Fruit fly (Drosophila melanogaster) whole organism, embryonic: ENCODE results near the gene CG11882.

Experiments
- Atf-2 ChIP-seq: fragments of 200-800 bp; sonication (Bioruptor generic); optimal IDR thresholded peaks from 2 replicates; lab custom pipeline; 2016; ENCODE audit warnings: missing biosample characterization, missing genetic modification characterization
- B-H1 ChIP-seq: fragments of 200-800 bp; sonication (Bioruptor generic); IDR thresholded peaks from 3 replicates; pipeline ENCODE4 v1.3.6; 2022; ENCODE audit warnings: missing biosample characterization, missing genetic modification characterization
- CG10147 ChIP-seq: fragments of 200-800 bp; sonication (Bioruptor generic); optimal IDR thresholded peaks from 2 replicates; lab custom pipeline; 2019; ENCODE audit warnings: missing biosample characterization, mild to moderate bottlenecking, missing genetic modification characterization, moderate library complexity
- CG10267 ChIP-seq: fragments of 200-800 bp; sonication (Bioruptor generic); optimal IDR thresholded peaks from 2 replicates; lab custom pipeline; 2018; ENCODE audit warnings: missing biosample characterization, mild to moderate bottlenecking, missing genetic modification characterization, moderate library complexity
- CG11696 ChIP-seq: fragments of 200-800 bp; sonication (Bioruptor generic); IDR thresholded peaks from 2 replicates; pipeline ENCODE4 v1.3.6; 2022; ENCODE audit warnings: missing biosample characterization, missing genetic modification characterization
- CG13287 ChIP-seq: fragments of 200-800 bp; sonication (Bioruptor generic); IDR thresholded peaks from 2 replicates; pipeline ENCODE4 v1.3.6; 2022; ENCODE audit warnings: missing biosample characterization, missing genetic modification characterization; ENCODE audit not compliant: partially characterized antibody
- CG14860 ChIP-seq: fragments of 200-800 bp; sonication (Bioruptor generic); IDR thresholded peaks from 3 replicates; pipeline ENCODE4 v1.3.6; 2022; ENCODE audit warnings: missing biosample characterization, missing genetic modification characterization; ENCODE audit not compliant: partially characterized antibody
- CG15011 ChIP-seq: fragments of 200-800 bp; sonication (Bioruptor generic); optimal IDR thresholded peaks from 3 replicates; lab custom pipeline; 2018; ENCODE audit warnings: missing biosample characterization, mild to moderate bottlenecking, missing genetic modification characterization
- CG16813 ChIP-seq: fragments of 200-800 bp; sonication (Bioruptor generic); IDR thresholded peaks from 3 replicates; pipeline ENCODE4 v1.3.6; 2022; ENCODE audit warnings: missing biosample characterization, missing genetic modification characterization; ENCODE audit not compliant: partially characterized antibody
- CG17359 ChIP-seq: fragments of 200-800 bp; sonication (Bioruptor generic); optimal IDR thresholded peaks from 3 replicates; lab custom pipeline; 2018; ENCODE audit warnings: missing biosample characterization, mild to moderate bottlenecking, missing genetic modification characterization, moderate library complexity
- CG17802 ChIP-seq: fragments of 200-800 bp; sonication (Bioruptor generic); optimal IDR thresholded peaks from 2 replicates; lab custom pipeline; 2018; ENCODE audit warnings: missing biosample characterization, mild to moderate bottlenecking, missing genetic modification characterization, moderate library complexity
- CG2875 ChIP-seq: fragments of 200-800 bp; sonication (Bioruptor generic); optimal IDR thresholded peaks from 2 replicates; lab custom pipeline; 2017; ENCODE audit warnings: missing biosample characterization, mild to moderate bottlenecking, missing genetic modification characterization, missing genetic modification reagents
- CG32772 ChIP-seq: fragments of 200-800 bp; sonication (Bioruptor generic); IDR thresholded peaks from 2 replicates; pipeline ENCODE4 v1.3.6; 2022; ENCODE audit warnings: missing biosample characterization, missing genetic modification characterization
- CG34376 ChIP-seq: fragments of 200-800 bp; sonication (Bioruptor generic); optimal IDR thresholded peaks from 2 replicates; lab custom pipeline; 2018; ENCODE audit warnings: missing biosample characterization, mild to moderate bottlenecking, missing genetic modification characterization
- CG4328 ChIP-seq: fragments of 200-800 bp; sonication (Bioruptor generic); optimal IDR thresholded peaks from 3 replicates; lab custom pipeline; 2017; ENCODE audit warnings: missing biosample characterization, missing genetic modification reagents, missing genetic modification characterization
- CG5180 ChIP-seq: fragments of 200-800 bp; sonication (Bioruptor generic); optimal IDR thresholded peaks from 3 replicates; lab custom pipeline; 2017; ENCODE audit warnings: missing biosample characterization, missing genetic modification characterization, mild to moderate bottlenecking, moderate library complexity, missing genetic modification reagents
- CG6765 ChIP-seq: fragments of 200-800 bp; sonication (Bioruptor generic); optimal IDR thresholded peaks from 3 replicates; lab custom pipeline; 2017; ENCODE audit warnings: missing biosample characterization, mild to moderate bottlenecking, missing genetic modification characterization
- CG6791 ChIP-seq: fragments of 200-800 bp; sonication (Bioruptor generic); IDR thresholded peaks from 3 replicates; pipeline ENCODE4 v1.3.6; 2022; ENCODE audit warnings: missing biosample characterization, missing genetic modification characterization; ENCODE audit not compliant: partially characterized antibody
- CG7372 ChIP-seq: fragments of 200-800 bp; sonication (Bioruptor generic); IDR thresholded peaks from 2 replicates; pipeline ENCODE4 v1.3.6; 2022; ENCODE audit warnings: missing biosample characterization, missing genetic modification characterization
- CG7745 ChIP-seq: fragments of 200-800 bp; sonication (Bioruptor generic); optimal IDR thresholded peaks from 2 replicates; lab custom pipeline; 2018; ENCODE audit warnings: missing biosample characterization, mild to moderate bottlenecking, missing genetic modification characterization, moderate library complexity
- CG7928 ChIP-seq: fragments of 200-800 bp; sonication (Bioruptor generic); optimal IDR thresholded peaks from 2 replicates; lab custom pipeline; 2017; ENCODE audit warnings: missing biosample characterization, mild to moderate bottlenecking, missing genetic modification characterization
- CG9797 ChIP-seq: fragments of 200-800 bp; sonication (Bioruptor generic); optimal IDR thresholded peaks from 3 replicates; lab custom pipeline; 2018; ENCODE audit warnings: missing biosample characterization, mild to moderate bottlenecking, missing genetic modification characterization
- Dll ChIP-seq: fragments of 200-800 bp; sonication (Bioruptor generic); IDR thresholded peaks from 4 replicates; pipeline ENCODE4 v1.3.6; 2022; ENCODE audit warnings: missing biosample characterization, missing genetic modification characterization; ENCODE audit not compliant: partially characterized antibody
- Doc2 ChIP-seq: fragments of 200-800 bp; sonication (Bioruptor generic); IDR thresholded peaks from 2 replicates; pipeline ENCODE4 v1.3.6; 2022; ENCODE audit warnings: missing biosample characterization, missing genetic modification characterization
- Ets65A ChIP-seq: fragments of 200-800 bp; sonication (Bioruptor generic); peaks from one replicate; lab custom pipeline; 2016; ENCODE audit warnings: missing biosample characterization, missing genetic modification characterization
- GATAe ChIP-seq: fragments of 200-800 bp; sonication (Bioruptor generic); conservative IDR thresholded peaks from 2 replicates; pipeline ENCODE4 v1.3.6; 2022; ENCODE audit warnings: missing biosample characterization, missing genetic modification characterization
- H2.0 ChIP-seq: fragments of 200-800 bp; sonication (Bioruptor generic); IDR thresholded peaks from 2 replicates; pipeline ENCODE4 v1.3.6; 2022; ENCODE audit warnings: missing biosample characterization, missing genetic modification characterization
- Hr39 ChIP-seq: fragments of >200 bp; optimal IDR thresholded peaks from 2 replicates; lab custom pipeline; 2017
- Hsf ChIP-seq: fragments of 200-800 bp; sonication (Bioruptor generic); optimal IDR thresholded peaks from 3 replicates; lab custom pipeline; 2016; ENCODE audit warnings: missing biosample characterization, missing genetic modification characterization
- Jarid2 ChIP-seq: fragments of 200-800 bp; sonication (Bioruptor generic); optimal IDR thresholded peaks from 3 replicates; lab custom pipeline; 2017; ENCODE audit warnings: mild to moderate bottlenecking, missing biosample characterization, missing genetic modification reagents, missing genetic modification characterization
- Lhr ChIP-seq: fragments of 200-800 bp; sonication (Bioruptor generic); optimal IDR thresholded peaks from 3 replicates; lab custom pipeline; 2017; ENCODE audit warnings: mild to moderate bottlenecking, missing biosample characterization, missing genetic modification reagents, missing genetic modification characterization
- Ptx1 ChIP-seq: fragments of 200-800 bp; sonication (Bioruptor generic); IDR thresholded peaks from 2 replicates; pipeline ENCODE4 v1.3.6; 2022; ENCODE audit warnings: missing biosample characterization, missing genetic modification characterization
- Ravus ChIP-seq: fragments of 200-800 bp; sonication (Bioruptor generic); IDR thresholded peaks from 2 replicates; pipeline ENCODE4 v1.3.6; 2022; ENCODE audit warnings: missing biosample characterization, missing genetic modification characterization
- Rfx ChIP-seq: fragments of 200-800 bp; sonication (Bioruptor generic); IDR thresholded peaks from 2 replicates; pipeline ENCODE4 v1.3.6; 2022; ENCODE audit warnings: missing biosample characterization, missing genetic modification characterization
- Six4 ChIP-seq: fragments of 200-800 bp; sonication (Bioruptor generic); optimal IDR thresholded peaks from 2 replicates; lab custom pipeline; 2016; ENCODE audit warnings: missing biosample characterization, missing genetic modification characterization
- Sox100B ChIP-seq: fragments of 200-800 bp; sonication (Bioruptor generic); optimal IDR thresholded peaks from 3 replicates; lab custom pipeline; 2018; ENCODE audit warnings: missing biosample characterization, mild to moderate bottlenecking, missing genetic modification characterization
- al ChIP-seq: fragments of 200-800 bp; sonication (Bioruptor generic); IDR thresholded peaks from 2 replicates; pipeline ENCODE4 v1.3.6; 2022; ENCODE audit warnings: missing biosample characterization, missing genetic modification characterization
- cad ChIP-seq: fragments of >200 bp; optimal IDR thresholded peaks from 2 replicates; lab custom pipeline; 2017; ENCODE audit warnings: missing biosample characterization, missing genetic modification characterization
- grn ChIP-seq: fragments of 200-800 bp; sonication (Bioruptor generic); optimal IDR thresholded peaks from 3 replicates; lab custom pipeline; 2017; ENCODE audit warnings: missing biosample characterization, missing genetic modification characterization
- ham ChIP-seq: fragments of 200-800 bp; sonication (Bioruptor generic); IDR thresholded peaks from 2 replicates; pipeline ENCODE4 v1.3.6; 2022; ENCODE audit warnings: missing biosample characterization, missing genetic modification characterization
- lbe ChIP-seq: fragments of 200-800 bp; sonication (Bioruptor generic); optimal IDR thresholded peaks from 2 replicates; lab custom pipeline; 2016; ENCODE audit warnings: missing biosample characterization, mild to moderate bottlenecking, missing genetic modification characterization
- mam ChIP-seq: fragments of 200-800 bp; sonication (Bioruptor generic); optimal IDR thresholded peaks from 3 replicates; lab custom pipeline; 2016; ENCODE audit warnings: missing biosample characterization, missing genetic modification characterization
- nerfin-2 ChIP-seq: fragments of 200-800 bp; sonication (Bioruptor generic); IDR thresholded peaks from 2 replicates; pipeline ENCODE4 v1.3.6; 2022; ENCODE audit warnings: missing biosample characterization, missing genetic modification characterization; ENCODE audit not compliant: partially characterized antibody
- odd ChIP-seq: fragments of 200-800 bp; sonication (Bioruptor generic); optimal IDR thresholded peaks from 2 replicates; lab custom pipeline; 2017; ENCODE audit warnings: missing biosample characterization, mild to moderate bottlenecking, missing genetic modification characterization
- onecut ChIP-seq: fragments of 200-800 bp; sonication (Bioruptor generic); IDR thresholded peaks from 2 replicates; pipeline ENCODE4 v1.3.6; 2022; ENCODE audit warnings: missing biosample characterization, missing genetic modification characterization
- pan ChIP-seq, 4 experiments: fragments of >200 bp in 3 of 4; fragments of 200-800 bp in 1 of 4; sonication (Bioruptor generic) in 1 of 4; optimal IDR thresholded peaks in 3 of 4; IDR thresholded peaks in 1 of 4; 2 replicates each; pipeline versions ENCODE4 v1.3.6 to Lab custom; 2017 to 2022; ENCODE audit warnings: missing biosample characterization in 2 of 4, missing genetic modification characterization in 2 of 4, mixed read lengths in 1 of 4
- sim ChIP-seq: fragments of 200-800 bp; sonication (Bioruptor generic); IDR thresholded peaks from 2 replicates; pipeline ENCODE4 v1.3.6; 2022; ENCODE audit warnings: missing biosample characterization, missing genetic modification characterization
- tin ChIP-seq: fragments of 200-800 bp; sonication (Bioruptor generic); optimal IDR thresholded peaks from 3 replicates; lab custom pipeline; 2016; ENCODE audit warnings: missing biosample characterization, missing genetic modification characterization

The CG11882 gene

dm6 chr3R:29122817-29123611 is 25.0 kb downstream of the CG11882 start, which contains the start of the genes yem and Ctl2 (continued):
- TF ChIP-seq CG32772 (GFP tag; lab: Robert Waterston, UW): 0 out of 2 replicates have a peak, but pooled peaks have one; percentile 36
- TF ChIP-seq grn (GFP tag; lab: Kevin White, UChicago): no peak
- TF ChIP-seq CG7928 (GFP tag; lab: Kevin White, UChicago): peak; percentile 95
- peak; percentile 42 for TF ChIP-seq Six4 (GFP tag; lab: Kevin White, UChicago)
- peak; percentile 75 for TF ChIP-seq Hr39
- no peak for TF ChIP-seq Sox100B (GFP tag; lab: Kevin White, UChicago)
- TF ChIP-seq Jarid2 (GFP tag; lab: Kevin White, UChicago): peak; percentile 93
- peak; percentile 11 for TF ChIP-seq CG17359 (tag; lab: Kevin White, UChicago)
- TF ChIP-seq sim (GFP tag; lab: Robert Waterston, UW): no peak
- peak; percentile 57; the same call in 1 of the 2 replicates for TF ChIP-seq H2.0 (GFP tag; lab: Robert Waterston, UW)
- no peak for TF ChIP-seq nerfin-2 (GFP tag; lab: Robert Waterston, UW)
- peak; percentile 37 for TF ChIP-seq CG9797 (GFP tag; lab: Kevin White, UChicago)
- no peak for TF ChIP-seq cad
- TF ChIP-seq Dll (GFP tag; lab: Robert Waterston, UW): no peak
- TF ChIP-seq Ptx1 (GFP tag; lab: Robert Waterston, UW): peak; percentile 73
- no peak for TF ChIP-seq Ravus (GFP tag; lab: Robert Waterston, UW)
- no peak; the same call in 1 of the 2 replicates for TF ChIP-seq ham (GFP tag; lab: Robert Waterston, UW)
- TF ChIP-seq pan (optimal IDR thresholded peaks at IDR 0.05; lab: Kevin White, UChicago): no peak
- TF ChIP-seq pan (GFP tag; optimal IDR thresholded peaks at IDR 0.05 in 1 of 2, IDR thresholded peaks at IDR 0.05 in 1 of 2): peak in 1 of 2 experiments; percentile 9
- peak; percentile 25 for TF ChIP-seq onecut (GFP tag; lab: Robert Waterston, UW)
- TF ChIP-seq CG7745 (tag; lab: Kevin White, UChicago): peak; percentile 4
- peak; percentile 68 for TF ChIP-seq Lhr (GFP tag; lab: Kevin White, UChicago)
- TF ChIP-seq CG6791 (GFP tag; lab: Robert Waterston, UW): peak; percentile 29; the same call in 1 of the 3 replicates
- no peak for TF ChIP-seq CG14860 (GFP tag; lab: Robert Waterston, UW)
- TF ChIP-seq Doc2 (GFP tag; lab: Robert Waterston, UW): 0 out of 2 replicates have a peak, but pooled peaks have one; percentile 29
- TF ChIP-seq CG34376 (GFP tag; lab: Kevin White, UChicago): peak; percentile 49
- TF ChIP-seq CG2875 (GFP tag; lab: Kevin White, UChicago): no peak
- TF ChIP-seq CG17802: peak; percentile 71
- peak; percentile 48 for TF ChIP-seq al (GFP tag; lab: Robert Waterston, UW)
- peak; percentile 84 for TF ChIP-seq tin (GFP tag; lab: Kevin White, UChicago)
- TF ChIP-seq GATAe: no peak
- TF ChIP-seq Atf-2 (GFP tag; lab: Kevin White, UChicago): peak; percentile 80
- TF ChIP-seq Rfx (GFP tag; lab: Robert Waterston, UW): peak; percentile 84
- TF ChIP-seq CG11696 (GFP tag; lab: Robert Waterston, UW): no peak
- peak; percentile 24; the same call in 1 of the 2 replicates for TF ChIP-seq CG7372 (GFP tag; lab: Robert Waterston, UW)
- peak; percentile 41 for TF ChIP-seq CG4328 (GFP tag; lab: Kevin White, UChicago)
- no peak for TF ChIP-seq odd (GFP tag; lab: Kevin White, UChicago)
- peak; percentile 83 for TF ChIP-seq mam
- peak; percentile 99 for TF ChIP-seq Ets65A (GFP tag; lab: Kevin White, UChicago)
- peak; percentile 85 for TF ChIP-seq Hsf (GFP tag; lab: Kevin White, UChicago)
- TF ChIP-seq CG15011 (GFP tag; lab: Kevin White, UChicago): peak; percentile 54
- no peak for TF ChIP-seq CG6765
- TF ChIP-seq lbe: peak; percentile 41
- TF ChIP-seq CG10147 (GFP tag; lab: Kevin White, UChicago): peak; percentile 51
- TF ChIP-seq B-H1: peak; percentile 36; the same call in 1 of the 3 replicates
- peak; percentile 95 for TF ChIP-seq CG10267
- TF ChIP-seq CG13287 (GFP tag; lab: Robert Waterston, UW): peak; percentile 14; the same call in 1 of the 2 replicates
- peak; percentile 7; the same call in 1 of the 3 replicates for TF ChIP-seq CG16813 (GFP tag; lab: Robert Waterston, UW)
- no peak for TF ChIP-seq CG5180 (GFP tag; lab: Kevin White, UChicago)
